Worm (Caenorhabditis elegans) whole organism, late embryonic: ENCODE data around the gene nyn-3.

Experiments
- ceh-14 ChIP-seq: sonication (generic microtip); optimal IDR thresholded peaks from 2 replicates; lab custom pipeline; 2016; ENCODE audit warnings: missing genotype, missing genetic modification characterization, missing compliant biosample characterization
- ceh-18 ChIP-seq: sonication (generic microtip); optimal IDR thresholded peaks from 2 replicates; lab custom pipeline; 2016; ENCODE audit warnings: missing genetic modification characterization, missing compliant biosample characterization
- ceh-2 ChIP-seq: sonication (generic microtip); optimal IDR thresholded peaks from 2 replicates; lab custom pipeline; 2016; ENCODE audit warnings: missing genotype, missing genetic modification characterization, missing compliant biosample characterization
- ceh-31 ChIP-seq: sonication (generic microtip); optimal IDR thresholded peaks from 2 replicates; lab custom pipeline; 2016; ENCODE audit warnings: missing genetic modification characterization, missing compliant biosample characterization
- dve-1 ChIP-seq: sonication (generic microtip); optimal IDR thresholded peaks from 2 replicates; lab custom pipeline; 2017; ENCODE audit warnings: antibody characterized with exemption, mild to moderate bottlenecking, missing genetic modification characterization, missing compliant biosample characterization
- ets-4 ChIP-seq: sonication (generic microtip); optimal IDR thresholded peaks from 2 replicates; lab custom pipeline; 2016; ENCODE audit warnings: missing genetic modification characterization, missing compliant biosample characterization
- fkh-10 ChIP-seq: fragments of 150-350 bp; optimal IDR thresholded peaks from 2 replicates; lab custom pipeline; 2014; ENCODE audit warnings: missing biosample characterization, missing genetic modification reagents, missing genetic modification characterization
- fkh-6 ChIP-seq: sonication (generic microtip); optimal IDR thresholded peaks from 2 replicates; lab custom pipeline; 2016; ENCODE audit warnings: missing genetic modification characterization, missing compliant biosample characterization
- lin-11 ChIP-seq: fragments of 200-800 bp; sonication (Bioruptor generic); optimal IDR thresholded peaks from 2 replicates; lab custom pipeline; 2018; ENCODE audit warnings: mild to moderate bottlenecking, missing genetic modification characterization, missing compliant biosample characterization
- nfya-1 ChIP-seq: sonication (generic microtip); optimal IDR thresholded peaks from 2 replicates; lab custom pipeline; 2017; ENCODE audit warnings: missing genetic modification characterization, mild to moderate bottlenecking, missing compliant biosample characterization, antibody characterized with exemption, moderate library complexity
- pha-4 ChIP-seq: fragments of 150-350 bp; optimal IDR thresholded peaks from 2 replicates; lab custom pipeline; 2018; ENCODE audit warnings: missing biosample characterization, missing genetic modification reagents, missing genetic modification characterization
- pros-1 ChIP-seq: fragments of 150-350 bp; optimal IDR thresholded peaks from 2 replicates; lab custom pipeline; 2014; ENCODE audit warnings: missing biosample characterization, missing genetic modification reagents, missing genetic modification characterization
- rnt-1 ChIP-seq: sonication (generic microtip); optimal IDR thresholded peaks from 2 replicates; lab custom pipeline; 2016; ENCODE audit warnings: missing genetic modification characterization, missing compliant biosample characterization
- unc-86 ChIP-seq: sonication (generic microtip); optimal IDR thresholded peaks from 2 replicates; lab custom pipeline; 2016; ENCODE audit warnings: missing genetic modification characterization, missing compliant biosample characterization

ce11 chrII:6292527-6292926, at the start of gene nyn-3:
- TF ChIP-seq ceh-18 (tag; lab: Kevin White, UChicago), result no peak
- TF ChIP-seq fkh-6 (tag; lab: Kevin White, UChicago), result no peak
- TF ChIP-seq dve-1 (tag; lab: Kevin White, UChicago), result no peak
- TF ChIP-seq ceh-2 (tag; lab: Kevin White, UChicago), result no peak
- no peak for TF ChIP-seq unc-86 (tag; lab: Kevin White, UChicago)
- no peak for TF ChIP-seq pros-1 (tag; lab: Kevin White, UChicago)
- no peak for TF ChIP-seq ceh-31 (tag; lab: Kevin White, UChicago)
- TF ChIP-seq nfya-1 (tag; lab: Kevin White, UChicago), result no peak
- TF ChIP-seq ets-4, result no peak
- no peak for TF ChIP-seq lin-11 (tag; lab: Kevin White, UChicago)
- no peak for TF ChIP-seq pha-4 (tag; lab: Kevin White, UChicago)
- no peak for TF ChIP-seq fkh-10 (GFP tag; lab: Kevin White, UChicago)
- no peak for TF ChIP-seq rnt-1 (tag; lab: Kevin White, UChicago)
- no peak for TF ChIP-seq ceh-14
